Worm (Caenorhabditis elegans) whole organism, late embryonic: ENCODE measurements around the gene ctsa-1.2.

Experiments
- Y22D7AL.16 ChIP-seq: sonication (generic microtip); optimal IDR thresholded peaks from 2 replicates; lab custom pipeline; 2016; ENCODE audit warnings: missing genetic modification characterization, missing compliant biosample characterization
- ama-1 ChIP-seq: fragments of 150-350 bp; optimal IDR thresholded peaks from 2 replicates; lab custom pipeline; 2014

- TF ChIP-seq ama-1 (lab: Kevin White, UChicago) (no peak), Y22D7AL.16 (tag; lab: Kevin White, UChicago) (no peak)
These were observed 22.8 kb downstream of the ctsa-1.2 start for ce11 chrII:11761806-11762512.
